Fruit fly (Drosophila melanogaster): Measurements from ENCODE around the gene Unc-76.

The Unc-76 gene

dm6 chrX:2080367-2080927 is at the start of gene Unc-76, which contains the start of gene CG16903 (continued):
- TF ChIP-seq Hr3 (GFP tag; optimal IDR thresholded peaks at IDR 0.05) (peak; percentile 5), HLHmδ (GFP tag; optimal IDR thresholded peaks at IDR 0.05) (peak; percentile 77), Dip3 (GFP tag; optimal IDR thresholded peaks at IDR 0.05) (peak; percentile 47), Hmx (GFP tag; optimal IDR thresholded peaks at IDR 0.05) (no peak), CG12219 (GFP tag; optimal IDR thresholded peaks at IDR 0.05) (peak; percentile 32), ro (GFP tag; IDR thresholded peaks at IDR 0.05) (no peak), TFAM (GFP tag; optimal IDR thresholded peaks at IDR 0.05) (no peak), CG17359 (tag; optimal IDR thresholded peaks at IDR 0.05) (peak; percentile 29), CG18262 (tag; optimal IDR thresholded peaks at IDR 0.05) (peak; percentile 37), maf-S (GFP tag; optimal IDR thresholded peaks at IDR 0.05) (no peak), sens (GFP tag) (peak; percentile 82), ato (GFP tag; IDR thresholded peaks at IDR 0.05; ENCODE audit: partially characterized antibody) (no peak), gro (GFP tag; optimal IDR thresholded peaks at IDR 0.05) (peak; percentile 70), lab (GFP tag; optimal IDR thresholded peaks at IDR 0.05) (peak; percentile 43), NfI (GFP tag; optimal IDR thresholded peaks at IDR 0.05) (peak; percentile 25), cwo (GFP tag; optimal IDR thresholded peaks at IDR 0.05) (no peak), pzg (GFP tag; optimal IDR thresholded peaks at IDR 0.05) (peak; percentile 100), run (tag; optimal IDR thresholded peaks at IDR 0.05) (peak; percentile 29), CrebB (tag; optimal IDR thresholded peaks at IDR 0.05) (peak; percentile 57), az2 (GFP tag; optimal IDR thresholded peaks at IDR 0.05) (no peak), Ets65A (GFP tag) (peak; percentile 88), psq (GFP tag; optimal IDR thresholded peaks at IDR 0.05) (no peak), seq (GFP tag; IDR thresholded peaks at IDR 0.05) (peak; percentile 62; the same call in 1 of the 2 replicates), CG34376 (GFP tag; optimal IDR thresholded peaks at IDR 0.05) (peak; percentile 72), CG10267 (tag; optimal IDR thresholded peaks at IDR 0.05) (peak; percentile 81), bsh (GFP tag; optimal IDR thresholded peaks at IDR 0.05) (peak in 1 of 2 experiments; percentile 21), MESR4 (GFP tag; optimal IDR thresholded peaks at IDR 0.05) (peak; percentile 91), CG10654 (GFP tag; optimal IDR thresholded peaks at IDR 0.05) (no peak), CG34422 (GFP tag; IDR thresholded peaks at IDR 0.05) (0 out of 3 replicates have a peak, but pooled peaks have one; percentile 28), rib (GFP tag; IDR thresholded peaks at IDR 0.05) (0 out of 2 replicates have a peak, but pooled peaks have one; percentile 17), Sin3A (optimal IDR thresholded peaks at IDR 0.05) (peak; percentile 77), Xbp1 (GFP tag; optimal IDR thresholded peaks at IDR 0.05) (peak; percentile 5), CG15269 (tag; optimal IDR thresholded peaks at IDR 0.05) (peak; percentile 38), CG2875 (GFP tag; optimal IDR thresholded peaks at IDR 0.05) (peak; percentile 47), CG4282 (GFP tag; optimal IDR thresholded peaks at IDR 0.05) (peak; percentile 40), p53 (GFP tag; optimal IDR thresholded peaks at IDR 0.05) (peak; percentile 66), ems (GFP tag; optimal IDR thresholded peaks at IDR 0.05) (no peak), D19A (tag; optimal IDR thresholded peaks at IDR 0.05) (peak; percentile 37), mam (GFP tag; optimal IDR thresholded peaks at IDR 0.05) (no peak), Deaf1 (tag; optimal IDR thresholded peaks at IDR 0.05) (peak; percentile 56), tio (GFP tag; optimal IDR thresholded peaks at IDR 0.05) (no peak), Dp (GFP tag; optimal IDR thresholded peaks at IDR 0.05) (peak; percentile 65), gfzf (GFP tag; optimal IDR thresholded peaks at IDR 0.05) (peak; percentile 100), Doc3 (GFP tag; IDR thresholded peaks at IDR 0.05; ENCODE audit: partially characterized antibody) (no peak; the same call in 2 of the 3 replicates), Mes4 (GFP tag; optimal IDR thresholded peaks at IDR 0.05) (no peak), CG31224 (GFP tag; IDR thresholded peaks at IDR 0.05) (no peak), PHDP (tag; optimal IDR thresholded peaks at IDR 0.05) (peak; percentile 59), otp (GFP tag; IDR thresholded peaks at IDR 0.05) (no peak), danr (GFP tag; IDR thresholded peaks at IDR 0.05) (no peak), Fer1 (GFP tag; optimal IDR thresholded peaks at IDR 0.05) (peak; percentile 75)
